Fruit fly (Drosophila melanogaster) Kc167 (cell line): ENCODE measurements around the gene CG34247.

ENCODE experiments used
- Myc ChIP-seq: fragments of >200 bp; optimal IDR thresholded peaks from 2 replicates; lab custom pipeline; 2017; ENCODE audit warnings: missing external identifiers
- Sin3A ChIP-seq: fragments of >200 bp; optimal IDR thresholded peaks from 2 replicates; lab custom pipeline; 2018; ENCODE audit warnings: missing external identifiers
- h ChIP-seq: fragments of >200 bp; optimal IDR thresholded peaks from 3 replicates; lab custom pipeline; 2018; ENCODE audit warnings: missing external identifiers
- insv ChIP-seq: fragments of >200 bp; optimal IDR thresholded peaks from 3 replicates; lab custom pipeline; 2018; ENCODE audit warnings: missing external identifiers
- psq ChIP-seq: fragments of >200 bp; optimal IDR thresholded peaks from 2 replicates; lab custom pipeline; 2017; ENCODE audit warnings: missing external identifiers
- ttk ChIP-seq: sonication (Bioruptor generic); optimal IDR thresholded peaks from 2 replicates; lab custom pipeline; 2017; ENCODE audit warnings: missing external identifiers

The CG34247 gene

dm6 chr3L:16286258-16286657 lies 24.9 kb upstream of the CG34247 start:
- TF ChIP-seq Myc (lab: Kevin White, UChicago), result no peak
- TF ChIP-seq ttk (lab: Kevin White, UChicago), result no peak
- TF ChIP-seq psq (lab: Kevin White, UChicago), result no peak
- no peak for TF ChIP-seq h (lab: Kevin White, UChicago)
- no peak for TF ChIP-seq Sin3A
- no peak for TF ChIP-seq insv (lab: Kevin White, UChicago)

- TF ChIP-seq psq (lab: Kevin White, UChicago) (no peak), insv (lab: Kevin White, UChicago) (no peak), Myc (lab: Kevin White, UChicago) (no peak), Sin3A (no peak), h (lab: Kevin White, UChicago) (no peak), ttk (lab: Kevin White, UChicago) (no peak)
These were observed 24.0 kb upstream of the CG34247 start, which contains the start of gene CG13047 for dm6 chr3L:16285346-16285911. Gene CG13047 (minus strand): TSS chr3L:16285396.

- no peak for TF ChIP-seq insv (lab: Kevin White, UChicago)
- TF ChIP-seq psq (lab: Kevin White, UChicago), result no peak
- TF ChIP-seq h (lab: Kevin White, UChicago), result no peak
- TF ChIP-seq Sin3A, result no peak
- TF ChIP-seq Myc (lab: Kevin White, UChicago), result no peak
- TF ChIP-seq ttk (lab: Kevin White, UChicago), result no peak
These were observed 22.4 kb upstream of the CG34247 start, which contains the start of gene CG13048 for dm6 chr3L:16283821-16284220. Gene CG13048 (minus strand): TSS chr3L:16283921.

dm6 chr3L:16281880-16282556 lies 20.6 kb upstream of the CG34247 start, which contains the start of gene CG13049:
Gene CG13049 (minus strand): TSS chr3L:16281930.
- no peak for TF ChIP-seq h (lab: Kevin White, UChicago)
- no peak for TF ChIP-seq psq (lab: Kevin White, UChicago)

dm6 chr3L:16279987-16280454 lies 18.6 kb upstream of the CG34247 start, which contains the start of gene CG13064:
Gene CG13064 (plus strand): TSS chr3L:16280404.
- TF ChIP-seq Myc (lab: Kevin White, UChicago) (no peak), psq (lab: Kevin White, UChicago) (no peak), h (lab: Kevin White, UChicago) (no peak), insv (lab: Kevin White, UChicago) (no peak), Sin3A (no peak), ttk (lab: Kevin White, UChicago) (no peak)

- no peak for TF ChIP-seq Myc (lab: Kevin White, UChicago)
- no peak for TF ChIP-seq h (lab: Kevin White, UChicago)
- no peak for TF ChIP-seq ttk (lab: Kevin White, UChicago)
- TF ChIP-seq Sin3A, result no peak
- no peak for TF ChIP-seq insv (lab: Kevin White, UChicago)
These were observed 17.8 kb upstream of the CG34247 start, which contains the start of gene CG13050 for dm6 chr3L:16279171-16279570. Gene CG13050 (minus strand): TSS chr3L:16279271.

- TF ChIP-seq h (lab: Kevin White, UChicago) (no peak), insv (lab: Kevin White, UChicago) (no peak)
These were observed 15.7 kb upstream of the CG34247 start, which contains the start of gene CG13065 for dm6 chr3L:16277135-16277534. Gene CG13065 (plus strand): TSS chr3L:16277435.

dm6 chr3L:16275391-16276017 lies 14.1 kb upstream of the CG34247 start:
- TF ChIP-seq insv (lab: Kevin White, UChicago) (no peak), Sin3A (no peak), Myc (lab: Kevin White, UChicago) (no peak), h (lab: Kevin White, UChicago) (no peak), psq (lab: Kevin White, UChicago) (no peak), ttk (lab: Kevin White, UChicago) (no peak)

- TF ChIP-seq ttk (lab: Kevin White, UChicago), result no peak
- no peak for TF ChIP-seq Sin3A
- no peak for TF ChIP-seq Myc (lab: Kevin White, UChicago)
- no peak for TF ChIP-seq h (lab: Kevin White, UChicago)
- TF ChIP-seq psq (lab: Kevin White, UChicago), result no peak
- no peak for TF ChIP-seq insv (lab: Kevin White, UChicago)
These were observed 11.0 kb upstream of the CG34247 start, which contains the start of gene CG13066 for dm6 chr3L:16272338-16272959. Gene CG13066 (plus strand): TSS chr3L:16272909.

dm6 chr3L:16270802-16271332 lies 9.5 kb upstream of the CG34247 start, which contains the start of the genes CG34248 and CG13067:
Gene CG34248 (minus strand): TSS chr3L:16270902.
Gene CG13067 (plus strand): TSS chr3L:16271282.
- TF ChIP-seq h (lab: Kevin White, UChicago) (no peak), ttk (lab: Kevin White, UChicago) (no peak), Sin3A (no peak), Myc (lab: Kevin White, UChicago) (no peak), psq (lab: Kevin White, UChicago) (no peak), insv (lab: Kevin White, UChicago) (no peak)

- TF ChIP-seq ttk (lab: Kevin White, UChicago), result no peak
- TF ChIP-seq Myc (lab: Kevin White, UChicago), result no peak
These were observed 7.7 kb upstream of the CG34247 start, which contains the start of gene CG13068 for dm6 chr3L:16269092-16269491. Gene CG13068 (plus strand): TSS chr3L:16269392.
